Worm (Caenorhabditis elegans): Measurements from ENCODE around the gene K08B12.1.
A peak's percentile ranks its signal among the peaks of the same experiment; 100 is the strongest.

Gene K08B12.1

DNA sequence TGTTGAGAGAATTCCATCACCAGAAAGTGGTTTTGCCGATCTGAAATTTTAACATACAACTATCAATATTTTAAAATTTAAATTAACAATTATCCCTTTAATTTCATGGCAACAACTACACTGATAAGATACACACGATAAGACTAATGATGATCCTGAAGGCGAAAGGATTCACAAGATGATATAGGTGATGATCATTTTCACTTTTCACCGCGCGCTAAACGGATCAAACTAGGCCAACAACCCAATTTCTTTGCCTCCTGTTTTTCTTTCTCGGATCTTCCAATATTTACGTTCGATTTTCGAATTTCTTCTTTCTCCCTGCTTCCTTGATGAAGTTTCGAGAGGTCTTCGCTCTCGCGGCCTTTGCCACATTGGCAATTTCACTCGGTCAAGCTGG, at the start of gene K08B12.1:
TSS of gene K08B12.1 (plus strand) at position 229 of the 400 bp plus-strand sequence.
- peak; percentile 85 for TF ChIP-seq blmp-1 (tag; optimal IDR thresholded peaks at IDR 0.05)
- TF ChIP-seq elt-3 (tag; optimal IDR thresholded peaks at IDR 0.05), result peak; percentile 46
- TF ChIP-seq elt-1 (tag; optimal IDR thresholded peaks at IDR 0.05; ENCODE audit: borderline replicate concordance, insufficient read depth), result no peak

DNA sequence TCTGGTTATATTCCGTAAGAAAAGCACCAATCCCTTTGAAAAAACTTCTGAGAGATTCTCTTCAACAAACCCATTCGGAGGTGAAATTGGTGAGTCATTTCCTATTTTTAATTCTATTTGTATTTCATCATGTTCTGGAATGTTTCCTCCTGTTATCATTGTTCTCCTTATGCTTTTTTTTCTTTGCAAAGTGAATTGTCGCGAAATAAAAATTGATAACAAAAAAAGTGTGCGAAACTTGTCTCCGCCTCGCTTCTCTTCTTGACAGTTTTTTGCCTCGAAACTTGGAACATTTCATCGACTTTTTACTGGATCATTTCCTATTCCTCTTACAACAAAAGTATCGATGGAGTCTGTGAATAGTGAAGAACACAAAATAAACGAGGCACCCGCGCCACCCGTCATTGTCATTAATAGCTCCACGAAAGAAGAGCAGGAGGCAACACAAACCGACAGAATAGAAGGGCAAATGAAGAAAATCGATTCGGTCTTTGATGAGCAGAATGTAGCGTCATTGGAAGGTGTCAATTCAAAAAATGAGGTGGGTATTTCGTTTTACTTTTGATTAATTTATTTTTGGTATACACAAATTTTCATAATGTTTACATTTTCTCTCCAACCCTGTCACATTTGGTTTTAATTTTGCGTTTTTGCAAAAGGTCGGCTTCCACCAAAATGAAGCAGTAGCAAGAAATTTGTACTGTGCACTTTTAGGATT, 49.1 kb upstream of the K08B12.1 start:
- TF ChIP-seq zip-8 (tag; optimal IDR thresholded peaks at IDR 0.05), result no peak
- TF ChIP-seq ces-1 (GFP tag; optimal IDR thresholded peaks at IDR 0.05), result no peak
- TF ChIP-seq ham-2 (GFP tag; optimal IDR thresholded peaks at IDR 0.05), result no peak
- TF ChIP-seq nhr-2 (tag; optimal IDR thresholded peaks at IDR 0.05), result no peak
- no peak for TF ChIP-seq hlh-1 (tag; optimal IDR thresholded peaks at IDR 0.05)
- no peak for TF ChIP-seq nhr-237 (tag; optimal IDR thresholded peaks at IDR 0.05)
- no peak for TF ChIP-seq lin-32 (GFP tag; optimal IDR thresholded peaks at IDR 0.05)
- no peak for TF ChIP-seq blmp-1 (tag; optimal IDR thresholded peaks at IDR 0.05)
- TF ChIP-seq nhr-76 (tag; optimal IDR thresholded peaks at IDR 0.05), result no peak
- TF ChIP-seq mab-5 (tag; optimal IDR thresholded peaks at IDR 0.05), result no peak
- no peak for TF ChIP-seq drap-1 (GFP tag; optimal IDR thresholded peaks at IDR 0.05)
- TF ChIP-seq tbx-8 (GFP tag; optimal IDR thresholded peaks at IDR 0.05), result no peak

DNA sequence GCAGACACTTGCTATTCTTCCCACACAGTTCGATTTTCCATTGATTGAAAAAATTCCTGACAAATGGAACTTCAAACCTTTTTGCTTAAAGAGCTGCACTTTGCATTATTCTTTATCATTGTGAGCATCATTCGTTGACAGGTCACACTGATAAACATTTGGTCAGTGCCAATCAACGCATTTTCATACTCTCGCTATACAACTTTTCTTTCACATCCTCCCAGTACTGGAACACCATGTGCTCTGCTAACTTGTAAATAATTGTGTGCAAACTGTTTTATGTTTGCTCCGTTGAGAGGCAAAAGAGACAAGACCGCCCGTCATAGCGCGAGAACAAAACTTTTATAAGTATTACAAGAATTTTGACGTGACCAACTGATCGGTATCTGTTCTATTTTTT, 47.7 kb upstream of the K08B12.1 start:
- no peak for TF ChIP-seq lsy-2 (tag; optimal IDR thresholded peaks at IDR 0.05)
- no peak for TF ChIP-seq nhr-76 (tag; optimal IDR thresholded peaks at IDR 0.05)
- no peak for TF ChIP-seq M03D4.4 (tag; optimal IDR thresholded peaks at IDR 0.05)
- no peak for TF ChIP-seq nhr-12 (tag; optimal IDR thresholded peaks at IDR 0.05)
- no peak for TF ChIP-seq elt-3 (tag; optimal IDR thresholded peaks at IDR 0.05)
- no peak for TF ChIP-seq mab-5 (tag; optimal IDR thresholded peaks at IDR 0.05)
- no peak for TF ChIP-seq zip-8 (tag; optimal IDR thresholded peaks at IDR 0.05)
- no peak for TF ChIP-seq bed-3 (GFP tag; optimal IDR thresholded peaks at IDR 0.05)
- no peak for TF ChIP-seq ceh-83 (GFP tag; optimal IDR thresholded peaks at IDR 0.05)
- TF ChIP-seq lin-32 (GFP tag; optimal IDR thresholded peaks at IDR 0.05), result no peak
- TF ChIP-seq elt-1 (tag; optimal IDR thresholded peaks at IDR 0.05; ENCODE audit: borderline replicate concordance, insufficient read depth), result no peak
- no peak for TF ChIP-seq unc-62 (GFP tag; optimal IDR thresholded peaks at IDR 0.05)
- TF ChIP-seq nhr-237 (tag; optimal IDR thresholded peaks at IDR 0.05), result no peak
- TF ChIP-seq flh-1 (GFP tag; optimal IDR thresholded peaks at IDR 0.05), result no peak
- no peak for TF ChIP-seq unc-39 (tag; optimal IDR thresholded peaks at IDR 0.05)
- no peak for TF ChIP-seq mls-2 (tag; optimal IDR thresholded peaks at IDR 0.05)
- no peak for TF ChIP-seq ztf-11 (tag; optimal IDR thresholded peaks at IDR 0.05)

DNA sequence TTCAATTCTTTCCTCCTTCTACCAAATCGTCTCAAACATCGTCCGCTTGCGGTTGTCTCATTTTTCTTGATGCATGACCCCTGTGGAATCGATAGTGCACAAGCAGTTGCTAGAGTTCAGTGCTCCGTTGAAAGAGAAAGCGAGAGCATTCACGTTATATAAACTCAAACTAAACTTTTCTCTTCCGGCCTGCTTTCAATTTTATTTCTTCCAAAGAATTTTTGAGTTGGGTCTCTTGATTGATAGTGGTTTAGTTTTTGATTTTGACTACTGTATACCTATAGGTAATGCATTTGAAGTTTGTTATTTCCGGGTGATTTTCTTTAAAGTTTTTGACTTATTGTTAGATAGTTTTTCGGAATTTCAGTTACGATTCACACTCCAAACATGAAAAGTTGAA, 46.6 kb upstream of the K08B12.1 start:
- TF ChIP-seq M03D4.4 (tag; optimal IDR thresholded peaks at IDR 0.05), result no peak
- TF ChIP-seq cnd-1 (tag; optimal IDR thresholded peaks at IDR 0.05), result no peak
- TF ChIP-seq ceh-83 (GFP tag; optimal IDR thresholded peaks at IDR 0.05), result no peak
- no peak for TF ChIP-seq tbx-8 (GFP tag; optimal IDR thresholded peaks at IDR 0.05)
- no peak for TF ChIP-seq zip-8 (tag; optimal IDR thresholded peaks at IDR 0.05)
- TF ChIP-seq mab-5 (tag; optimal IDR thresholded peaks at IDR 0.05), result no peak
- no peak for TF ChIP-seq ceh-39 (tag; optimal IDR thresholded peaks at IDR 0.05)
- no peak for TF ChIP-seq ham-2 (GFP tag; optimal IDR thresholded peaks at IDR 0.05)
- TF ChIP-seq unc-120 (tag; optimal IDR thresholded peaks at IDR 0.05; ENCODE audit: poor library complexity, severe bottlenecking), result no peak
- no peak for TF ChIP-seq ces-1 (GFP tag; optimal IDR thresholded peaks at IDR 0.05)
- TF ChIP-seq sptf-1 (tag; optimal IDR thresholded peaks at IDR 0.05), result no peak
- no peak for TF ChIP-seq unc-62 (GFP tag; optimal IDR thresholded peaks at IDR 0.05)
- no peak for TF ChIP-seq nhr-2 (tag; optimal IDR thresholded peaks at IDR 0.05)
- TF ChIP-seq pha-4 (tag; optimal IDR thresholded peaks at IDR 0.05), result no peak
- no peak for TF ChIP-seq blmp-1 (tag; optimal IDR thresholded peaks at IDR 0.05)
- TF ChIP-seq drap-1 (GFP tag; optimal IDR thresholded peaks at IDR 0.05), result no peak

DNA sequence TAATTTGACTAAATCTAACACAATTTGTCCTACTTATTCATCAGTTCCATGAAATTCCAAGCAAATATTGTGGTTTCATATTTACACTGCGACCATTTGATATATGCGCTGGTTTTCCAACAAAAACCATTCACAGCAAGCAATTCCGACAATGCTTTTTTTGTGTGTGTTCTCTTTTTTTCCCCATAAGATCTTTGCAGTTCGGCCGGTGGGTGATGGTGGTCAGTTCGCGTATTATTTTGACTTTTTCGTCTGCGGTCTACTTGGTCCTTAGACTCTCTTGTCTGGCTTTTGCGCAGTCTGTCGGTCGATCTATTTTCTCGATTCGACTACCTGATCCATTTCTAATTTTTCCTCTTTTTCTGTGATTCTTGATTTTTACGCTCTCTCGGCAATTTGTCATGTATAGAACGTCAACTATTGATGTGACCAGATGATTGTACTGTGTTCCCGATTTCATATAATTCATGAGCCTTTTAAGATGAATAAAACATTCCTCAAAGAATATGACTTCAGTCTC, 45.9 kb upstream of the K08B12.1 start:
- no peak for TF ChIP-seq drap-1 (GFP tag; optimal IDR thresholded peaks at IDR 0.05)
- no peak for TF ChIP-seq lin-13 (tag; optimal IDR thresholded peaks at IDR 0.05)
- no peak for TF ChIP-seq snpc-4 (tag; optimal IDR thresholded peaks at IDR 0.05)
- no peak for TF ChIP-seq blmp-1 (tag; optimal IDR thresholded peaks at IDR 0.05)
